Worm (Caenorhabditis elegans) whole organism, midembryonic: ENCODE results near the gene srx-48.
"Not testable (repeated sequence)": the region's sequence is repeated elsewhere in the genome, so short reads cannot be mapped to it uniquely, and the experiment has no call there.

Source experiments
- T22C8.4 ChIP-seq: fragments of 200-800 bp; sonication (Bioruptor generic); IDR thresholded peaks from 2 replicates; pipeline ENCODE4 v1.3.6; 2022; ENCODE audit warnings: missing genetic modification characterization, missing compliant biosample characterization
- cog-1 ChIP-seq: sonication (generic microtip); optimal IDR thresholded peaks from 2 replicates; lab custom pipeline; 2016; ENCODE audit warnings: missing genetic modification characterization, missing compliant biosample characterization
- flt-1 ChIP-seq: fragments of 200-800 bp; sonication (Bioruptor generic); IDR thresholded peaks from 2 replicates; pipeline ENCODE4 v1.3.6; 2022; ENCODE audit warnings: missing genetic modification characterization, missing compliant biosample characterization
- klf-2 ChIP-seq: fragments of 200-800 bp; sonication (Bioruptor generic); conservative IDR thresholded peaks from 2 replicates; pipeline ENCODE4 v1.3.6; 2022; ENCODE audit warnings: missing genetic modification reagents, missing genetic modification characterization, missing compliant biosample characterization
- med-1 ChIP-seq: sonication (generic microtip); optimal IDR thresholded peaks from 2 replicates; lab custom pipeline; 2017; ENCODE audit warnings: missing genetic modification characterization, mild to moderate bottlenecking, missing compliant biosample characterization, antibody characterized with exemption, missing genetic modification reagents; ENCODE audit not compliant: insufficient read depth
- ref-1 ChIP-seq: fragments of 200-800 bp; sonication (Bioruptor generic); conservative IDR thresholded peaks from 2 replicates; pipeline ENCODE4 v1.3.6; 2022; ENCODE audit warnings: missing genetic modification reagents, missing genetic modification characterization, missing compliant biosample characterization
- tab-1 ChIP-seq: fragments of 200-800 bp; sonication (Bioruptor generic); IDR thresholded peaks from 2 replicates; pipeline ENCODE4 v1.3.6; 2022; ENCODE audit warnings: missing genetic modification characterization, missing compliant biosample characterization
- ztf-23 ChIP-seq: fragments of 200-800 bp; sonication (Bioruptor generic); IDR thresholded peaks from 2 replicates; pipeline ENCODE4 v1.3.6; 2022; ENCODE audit warnings: missing genetic modification reagents, missing genetic modification characterization, missing compliant biosample characterization
- ztf-29 ChIP-seq: fragments of 200-800 bp; sonication (Bioruptor generic); IDR thresholded peaks from 2 replicates; pipeline ENCODE4 v1.3.6; 2022; ENCODE audit warnings: missing genetic modification reagents, missing genetic modification characterization, missing compliant biosample characterization

srx-48 gene

ce11 chrV:15276915-15277314 lies 26.6 kb downstream of the srx-48 start, which contains the start of gene srw-17:
TSS of gene srw-17 (minus strand) at chrV:15277015.
- no peak for TF ChIP-seq klf-2 (GFP tag; lab: Robert Waterston, UW)
- TF ChIP-seq tab-1 (GFP tag; lab: Robert Waterston, UW): no peak
- no peak for TF ChIP-seq med-1 (GFP tag; lab: Kevin White, UChicago)
- no peak for TF ChIP-seq ztf-23 (GFP tag; lab: Robert Waterston, UW)
- TF ChIP-seq flt-1 (GFP tag; lab: Robert Waterston, UW): no peak
- TF ChIP-seq cog-1 (tag; lab: Kevin White, UChicago): no peak
- TF ChIP-seq ref-1: no peak

ce11 chrV:15274757-15275156 lies 28.8 kb downstream of the srx-48 start, which contains the start of gene srw-16:
TSS of gene srw-16 (minus strand) at chrV:15274857.
- no peak for TF ChIP-seq med-1 (GFP tag; lab: Kevin White, UChicago)
- TF ChIP-seq flt-1 (GFP tag; lab: Robert Waterston, UW): no peak
- TF ChIP-seq ztf-23 (GFP tag; lab: Robert Waterston, UW): no peak
- TF ChIP-seq ztf-29 (GFP tag; lab: Robert Waterston, UW): no peak
- TF ChIP-seq tab-1 (GFP tag; lab: Robert Waterston, UW): no peak
- TF ChIP-seq cog-1 (tag; lab: Kevin White, UChicago): no peak
- no peak for TF ChIP-seq klf-2 (GFP tag; lab: Robert Waterston, UW)
- no peak for TF ChIP-seq ref-1
- no peak for TF ChIP-seq T22C8.4

ce11 chrV:15272263-15272662 lies 31.3 kb downstream of the srx-48 start, which contains the start of gene T10H4.4:
TSS of gene T10H4.4 (minus strand) at chrV:15272363.
- TF ChIP-seq ztf-23 (GFP tag; lab: Robert Waterston, UW) (no peak), ref-1 (no peak), ztf-29 (GFP tag; lab: Robert Waterston, UW) (no peak), klf-2 (GFP tag; lab: Robert Waterston, UW) (no peak), flt-1 (GFP tag; lab: Robert Waterston, UW) (no peak), med-1 (GFP tag; lab: Kevin White, UChicago) (no peak), T22C8.4 (no peak), cog-1 (tag; lab: Kevin White, UChicago) (no peak), tab-1 (GFP tag; lab: Robert Waterston, UW) (no peak)

- no peak for TF ChIP-seq ztf-29 (GFP tag; lab: Robert Waterston, UW)
These were observed 35.2 kb downstream of the srx-48 start, which contains the start of gene srw-22 for ce11 chrV:15268302-15268701. TSS of gene srw-22 (plus strand) at chrV:15268602.

ce11 chrV:15267405-15267804 lies 36.1 kb downstream of the srx-48 start, which contains the start of gene T10H4.13:
TSS of gene T10H4.13 (minus strand) at chrV:15267505.
- TF ChIP-seq ztf-23 (GFP tag; lab: Robert Waterston, UW) (no peak), med-1 (GFP tag; lab: Kevin White, UChicago) (no peak), cog-1 (tag; lab: Kevin White, UChicago) (no peak), ztf-29 (GFP tag; lab: Robert Waterston, UW) (no peak), klf-2 (GFP tag; lab: Robert Waterston, UW) (no peak), ref-1 (no peak), T22C8.4 (no peak), flt-1 (GFP tag; lab: Robert Waterston, UW) (no peak), tab-1 (GFP tag; lab: Robert Waterston, UW) (no peak)

ce11 chrV:15265814-15266213 lies 37.7 kb downstream of the srx-48 start, which contains the start of gene M01B2.13:
TSS of gene M01B2.13 (minus strand) at chrV:15265914.
- TF ChIP-seq cog-1 (tag; lab: Kevin White, UChicago): no peak
- no peak for TF ChIP-seq klf-2 (GFP tag; lab: Robert Waterston, UW)
- no peak for TF ChIP-seq flt-1 (GFP tag; lab: Robert Waterston, UW)
- no peak for TF ChIP-seq tab-1 (GFP tag; lab: Robert Waterston, UW)
- TF ChIP-seq ztf-23 (GFP tag; lab: Robert Waterston, UW): no peak
- no peak for TF ChIP-seq T22C8.4
- no peak for TF ChIP-seq ref-1
- no peak for TF ChIP-seq med-1 (GFP tag; lab: Kevin White, UChicago)
- TF ChIP-seq ztf-29 (GFP tag; lab: Robert Waterston, UW): no peak

ce11 chrV:15264131-15264530 lies 39.4 kb downstream of the srx-48 start, which contains the start of gene M01B2.12:
TSS of gene M01B2.12 (minus strand) at chrV:15264231.
- TF ChIP-seq ref-1: no peak
- TF ChIP-seq klf-2 (GFP tag; lab: Robert Waterston, UW): no peak
- no peak for TF ChIP-seq flt-1 (GFP tag; lab: Robert Waterston, UW)
- no peak for TF ChIP-seq ztf-29 (GFP tag; lab: Robert Waterston, UW)
- no peak for TF ChIP-seq ztf-23 (GFP tag; lab: Robert Waterston, UW)
- TF ChIP-seq cog-1 (tag; lab: Kevin White, UChicago): no peak
- no peak for TF ChIP-seq med-1 (GFP tag; lab: Kevin White, UChicago)
- no peak for TF ChIP-seq T22C8.4
- no peak for TF ChIP-seq tab-1 (GFP tag; lab: Robert Waterston, UW)

- not testable (repeated sequence) for TF ChIP-seq cog-1 (tag; lab: Kevin White, UChicago); flt-1 (GFP tag; lab: Robert Waterston, UW); T22C8.4
These were observed 41.2 kb downstream of the srx-48 start, which contains the start of gene M01B2.10 for ce11 chrV:15262336-15262735. TSS of gene M01B2.10 (minus strand) at chrV:15262436.

- TF ChIP-seq cog-1 (tag; lab: Kevin White, UChicago): no peak
- TF ChIP-seq tab-1 (GFP tag; lab: Robert Waterston, UW): no peak
- no peak for TF ChIP-seq klf-2 (GFP tag; lab: Robert Waterston, UW)
- TF ChIP-seq flt-1 (GFP tag; lab: Robert Waterston, UW): no peak
- no peak for TF ChIP-seq ztf-29 (GFP tag; lab: Robert Waterston, UW)
- TF ChIP-seq ztf-23 (GFP tag; lab: Robert Waterston, UW): no peak
- TF ChIP-seq T22C8.4: no peak
- TF ChIP-seq med-1 (GFP tag; lab: Kevin White, UChicago): no peak
- TF ChIP-seq ref-1: no peak
These were observed 43.6 kb downstream of the srx-48 start, which contains the start of gene M01B2.8 for ce11 chrV:15259904-15260303. TSS of gene M01B2.8 (plus strand) at chrV:15260204.
